Worm (Caenorhabditis elegans) whole organism, mixed stage, embryonic: ENCODE measurements around the gene R11E3.19.

Source experiments
- M03D4.4 ChIP-seq: sonication (generic microtip); optimal IDR thresholded peaks from 2 replicates; lab custom pipeline; 2017; ENCODE audit warnings: mild to moderate bottlenecking, missing genetic modification characterization, missing compliant biosample characterization
- cnd-1 ChIP-seq: fragments of 200-800 bp; sonication (Bioruptor generic); optimal IDR thresholded peaks from 2 replicates; lab custom pipeline; 2018; ENCODE audit warnings: mild to moderate bottlenecking, missing genetic modification characterization, missing compliant biosample characterization
- elt-1 ChIP-seq: sonication (generic microtip); optimal IDR thresholded peaks from 2 replicates; lab custom pipeline; 2017; ENCODE audit warnings: missing genetic modification characterization, mild to moderate bottlenecking, missing compliant biosample characterization, antibody characterized with exemption, moderate library complexity, borderline replicate concordance; ENCODE audit not compliant: insufficient read depth
- hlh-1 ChIP-seq: fragments of 150-350 bp; optimal IDR thresholded peaks from 2 replicates; lab custom pipeline; 2014; ENCODE audit warnings: missing biosample characterization, missing genetic modification reagents, missing genetic modification characterization
- lin-32 ChIP-seq: fragments of 200-800 bp; sonication (Bioruptor generic); optimal IDR thresholded peaks from 2 replicates; lab custom pipeline; 2018; ENCODE audit warnings: mild to moderate bottlenecking, missing genetic modification characterization, missing compliant biosample characterization
- lsy-2 ChIP-seq: fragments of 150-350 bp; optimal IDR thresholded peaks from 2 replicates; lab custom pipeline; 2014; ENCODE audit warnings: missing biosample characterization, missing genetic modification characterization
- nhr-12 ChIP-seq: fragments of 150-350 bp; optimal IDR thresholded peaks from 2 replicates; lab custom pipeline; 2014; ENCODE audit warnings: missing biosample characterization, missing genetic modification characterization
- nhr-237 ChIP-seq: fragments of 150-350 bp; optimal IDR thresholded peaks from 2 replicates; lab custom pipeline; 2014; ENCODE audit warnings: missing biosample characterization, missing genetic modification characterization
- nhr-76 ChIP-seq: sonication (generic microtip); optimal IDR thresholded peaks from 2 replicates; lab custom pipeline; 2017; ENCODE audit warnings: missing biosample characterization, missing genetic modification characterization
- pha-4 ChIP-seq: fragments of 150-350 bp; optimal IDR thresholded peaks from 2 replicates; lab custom pipeline; 2018; ENCODE audit warnings: missing biosample characterization, missing genetic modification reagents, missing genetic modification characterization
- unc-120 ChIP-seq: sonication (generic microtip); optimal IDR thresholded peaks from 2 replicates; lab custom pipeline; 2017; ENCODE audit warnings: missing genetic modification characterization, missing compliant biosample characterization; ENCODE audit not compliant: poor library complexity, severe bottlenecking
- unc-39 ChIP-seq: fragments of 150-350 bp; optimal IDR thresholded peaks from 2 replicates; lab custom pipeline; 2014; ENCODE audit warnings: missing biosample characterization, missing genetic modification characterization
- unc-62 ChIP-seq: fragments of 150-350 bp; optimal IDR thresholded peaks from 2 replicates; lab custom pipeline; 2014; ENCODE audit warnings: missing biosample characterization, missing genetic modification reagents, missing genetic modification characterization

DNA sequence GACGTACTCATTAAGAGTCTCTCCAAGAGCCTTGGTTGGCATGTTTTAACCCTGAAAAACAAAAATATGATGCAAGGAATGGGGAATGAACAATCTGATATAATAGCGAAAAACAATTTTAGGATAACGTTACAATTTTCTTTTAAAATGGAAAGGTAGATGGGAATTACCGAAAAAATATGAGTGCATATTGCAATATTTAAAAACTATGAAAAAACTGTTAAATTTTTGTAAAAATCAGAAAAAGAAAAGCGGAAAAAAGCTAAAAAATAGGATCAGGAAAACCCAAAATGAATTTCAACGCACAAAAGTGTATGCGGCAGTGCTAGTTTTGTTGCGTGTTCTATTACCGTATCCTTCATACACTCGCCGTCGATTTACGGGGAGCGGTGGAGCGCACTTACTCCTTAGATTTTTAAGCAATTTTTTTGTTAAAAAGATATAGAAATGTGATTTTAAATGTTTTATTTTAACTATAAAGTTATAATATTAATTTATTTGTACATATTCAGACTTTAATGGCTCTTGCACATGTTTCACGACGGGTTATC is 26.1 kb downstream of the R11E3.19 start, which contains the start of the genes rpl-20 and Y17G9B.5:
- TF ChIP-seq unc-62 (peak; percentile 87), nhr-237 (tag; lab: Kevin White, UChicago) (peak; percentile 99), lin-32 (peak; percentile 78), unc-120 (tag; lab: Kevin White, UChicago) (peak; percentile 86), nhr-12 (no peak), pha-4 (tag; lab: Kevin White, UChicago) (peak; percentile 100), hlh-1 (tag; lab: Kevin White, UChicago) (peak; percentile 73), unc-39 (no peak), M03D4.4 (tag; lab: Kevin White, UChicago) (peak; percentile 94), cnd-1 (tag; lab: Kevin White, UChicago) (peak; percentile 95), lsy-2 (tag; lab: Kevin White, UChicago) (peak; percentile 100), nhr-76 (tag; lab: Kevin White, UChicago) (peak; percentile 13), elt-1 (tag; lab: Kevin White, UChicago) (peak; percentile 67)
